Fruit fly (Drosophila melanogaster) whole organism, larva: ENCODE measurements around the gene Arl1.

Experiments
- noc ChIP-seq: fragments of 200-800 bp; sonication (Bioruptor generic); optimal IDR thresholded peaks from 3 replicates; lab custom pipeline; 2019; ENCODE audit warnings: missing biosample characterization, mild to moderate bottlenecking, missing genetic modification characterization, moderate library complexity

The Arl1 gene

dm6 chr3L:16011319-16012210, 28.6 kb downstream of the Arl1 start, which contains the start of gene mib1:
mib1 (minus strand) TSS chr3L:16011812.
- TF ChIP-seq noc (tag; lab: Kevin White, UChicago) = peak; percentile 54

DNA sequence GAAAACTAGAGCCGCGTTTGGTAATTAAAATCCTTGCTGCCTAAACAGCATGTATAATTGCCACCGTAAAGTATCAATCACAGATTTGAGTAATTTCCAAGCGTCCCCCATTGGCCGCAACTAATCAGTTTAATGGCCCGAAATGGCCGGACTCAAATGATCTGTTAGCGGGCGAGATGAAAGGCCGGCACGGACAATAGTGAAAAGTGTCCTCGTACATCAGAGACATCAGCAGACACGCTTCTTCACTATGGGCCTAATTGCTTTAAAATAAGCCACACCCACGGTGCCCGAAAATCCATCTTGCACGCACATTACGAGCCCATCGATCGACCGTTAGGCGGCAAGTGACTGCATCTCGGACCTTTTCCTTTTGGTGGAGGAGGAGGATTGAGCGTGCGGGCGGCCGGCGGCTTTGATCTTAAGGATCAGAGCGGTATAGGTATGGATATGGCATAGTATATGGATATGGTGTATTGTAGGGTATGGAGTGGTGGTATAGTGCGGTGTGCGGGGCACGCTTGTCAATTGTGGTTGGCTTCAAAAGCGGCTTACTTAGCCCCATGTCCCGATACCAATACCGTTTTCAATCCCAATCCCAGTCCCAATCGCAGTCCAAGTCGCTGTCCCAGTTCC, 29.5 kb downstream of the Arl1 start:
- TF ChIP-seq noc (tag; lab: Kevin White, UChicago) = no peak

DNA sequence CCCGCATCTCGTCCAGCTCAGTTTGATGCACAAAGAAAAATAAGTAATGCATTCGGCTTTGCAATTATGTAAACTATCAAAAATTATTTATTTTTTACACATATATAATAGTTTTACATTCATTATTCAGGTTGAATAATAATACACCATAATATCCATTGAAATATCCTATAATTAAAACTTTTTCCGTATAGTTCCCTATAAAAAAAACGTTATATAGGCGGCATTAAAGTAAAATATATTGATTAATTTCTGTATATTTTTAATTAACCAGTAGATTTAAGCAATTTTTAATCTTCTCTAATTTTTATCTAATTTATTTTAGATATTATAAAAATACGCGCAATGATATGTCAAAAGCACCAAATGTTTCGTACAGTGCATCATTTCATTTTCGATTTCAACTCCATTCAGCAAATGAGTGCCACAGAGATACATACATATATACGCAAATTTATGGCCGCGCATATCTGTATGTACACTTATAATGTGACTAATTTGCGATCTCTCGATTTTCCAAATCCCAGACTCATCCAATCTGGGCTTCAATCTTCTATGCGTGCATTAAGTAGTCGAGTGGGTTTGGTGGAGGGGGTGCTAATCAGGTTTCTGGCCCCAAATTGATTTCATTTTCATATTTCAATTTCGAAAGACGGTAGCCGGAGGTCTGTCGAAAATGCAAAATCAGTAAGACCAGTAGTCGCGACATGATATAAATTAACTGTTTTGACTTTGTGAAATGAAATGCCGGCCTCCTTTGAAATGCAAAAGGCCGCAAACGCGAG, 30.5 kb downstream of the Arl1 start:
- no peak for TF ChIP-seq noc (tag; lab: Kevin White, UChicago)

DNA sequence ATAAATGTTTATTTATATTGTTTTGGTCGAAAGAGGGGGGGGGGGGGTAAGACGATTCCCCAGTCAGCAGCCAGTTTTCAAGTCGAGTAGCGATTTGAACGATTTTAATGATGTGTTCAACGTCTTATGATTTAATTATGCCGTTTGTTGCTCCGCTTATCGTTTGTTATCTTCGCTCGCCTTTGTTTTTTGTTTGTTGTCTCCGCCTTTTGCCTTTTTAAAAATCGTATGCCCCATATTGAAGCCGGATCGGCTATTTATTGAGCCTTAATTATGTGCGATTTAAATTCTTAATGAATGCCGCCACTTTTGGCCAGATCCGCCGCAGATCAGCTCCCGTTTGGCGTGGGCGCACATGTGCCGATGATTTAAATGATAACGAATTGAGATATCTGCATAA, 31.6 kb downstream of the Arl1 start:
- peak; percentile 5 for TF ChIP-seq noc (tag; lab: Kevin White, UChicago)

- TF ChIP-seq noc (tag; lab: Kevin White, UChicago) = no peak
Observed at dm6 chr3L:16015765-16016760, 33.1 kb downstream of the Arl1 start.

DNA sequence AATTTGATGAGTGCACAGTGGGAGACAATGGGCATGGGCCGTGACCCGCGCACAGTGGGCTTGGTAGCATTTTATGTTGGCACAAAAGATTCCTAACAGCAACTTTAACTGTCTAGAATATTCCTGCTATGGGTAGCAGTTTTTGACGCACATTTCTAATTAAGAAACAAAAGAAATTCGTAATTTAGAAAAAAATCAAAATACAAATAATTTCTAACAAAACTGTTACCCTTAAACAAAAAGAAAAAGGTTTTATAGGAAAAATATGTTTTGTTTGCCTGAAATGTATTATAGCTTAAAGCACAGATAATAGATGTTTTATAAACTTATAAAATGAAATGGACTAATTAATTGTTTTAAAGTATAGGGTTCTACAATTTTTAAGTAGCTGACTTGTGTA, 34.0 kb downstream of the Arl1 start:
- no peak for TF ChIP-seq noc (tag; lab: Kevin White, UChicago)

DNA sequence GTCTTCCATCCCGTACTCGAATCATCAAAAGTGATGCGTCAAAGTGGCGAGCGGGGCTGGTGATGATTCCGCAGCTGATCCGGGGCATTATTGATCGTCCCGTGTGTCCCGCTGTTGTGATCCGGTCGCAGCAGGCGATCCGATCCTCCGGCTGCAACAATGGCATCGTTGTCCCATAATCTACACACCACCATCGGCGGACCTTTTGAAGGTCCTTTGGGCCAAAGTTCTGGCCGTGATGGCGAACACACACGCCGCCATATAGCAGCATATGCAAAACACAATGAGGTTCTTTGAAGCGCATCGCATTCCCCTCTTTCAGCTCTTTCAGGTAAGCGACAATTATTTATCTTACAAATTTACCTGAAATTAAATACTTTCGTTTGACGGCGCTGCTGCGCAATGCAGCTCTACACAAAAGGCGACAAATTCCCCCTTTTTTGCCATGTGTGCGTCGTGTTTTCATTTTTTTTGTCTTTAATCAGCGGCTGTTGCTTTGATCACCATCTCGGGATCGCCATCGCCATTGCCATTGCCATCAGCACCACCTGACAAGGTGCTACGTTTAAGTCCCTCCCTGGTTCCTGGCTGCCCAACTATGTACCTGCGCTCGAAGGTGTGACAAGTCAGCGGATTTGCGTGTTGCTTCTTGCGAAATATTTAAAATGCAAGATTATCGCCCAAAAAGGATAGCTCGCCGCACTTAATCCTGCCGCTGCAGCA, 34.8 kb downstream of the Arl1 start:
- TF ChIP-seq noc (tag; lab: Kevin White, UChicago) = no peak

- no peak for TF ChIP-seq noc (tag; lab: Kevin White, UChicago)
Observed at dm6 chr3L:16018251-16018583, 35.3 kb downstream of the Arl1 start.

DNA sequence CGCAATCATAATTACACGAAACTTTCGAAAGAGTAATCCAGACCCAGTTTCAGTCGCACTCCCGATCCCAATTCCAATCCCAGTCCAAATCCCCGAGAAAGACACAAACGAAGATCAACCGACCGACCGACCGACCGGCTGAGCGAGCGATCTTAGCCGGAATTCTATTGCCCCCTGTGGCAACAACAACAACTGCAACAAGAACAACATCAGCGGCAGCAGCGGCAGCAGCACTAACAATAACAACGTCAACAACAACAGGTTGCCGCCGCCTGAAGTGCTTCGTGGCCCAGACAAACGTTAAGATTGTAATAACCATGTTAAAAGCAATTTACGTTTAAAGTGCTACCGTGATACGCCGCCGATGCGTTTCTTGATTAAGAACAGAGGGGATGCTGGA, 35.8 kb downstream of the Arl1 start:
- TF ChIP-seq noc (tag; lab: Kevin White, UChicago) = no peak

dm6 chr3L:16019144-16020006, 36.4 kb downstream of the Arl1 start:
- no peak for TF ChIP-seq noc (tag; lab: Kevin White, UChicago)

DNA sequence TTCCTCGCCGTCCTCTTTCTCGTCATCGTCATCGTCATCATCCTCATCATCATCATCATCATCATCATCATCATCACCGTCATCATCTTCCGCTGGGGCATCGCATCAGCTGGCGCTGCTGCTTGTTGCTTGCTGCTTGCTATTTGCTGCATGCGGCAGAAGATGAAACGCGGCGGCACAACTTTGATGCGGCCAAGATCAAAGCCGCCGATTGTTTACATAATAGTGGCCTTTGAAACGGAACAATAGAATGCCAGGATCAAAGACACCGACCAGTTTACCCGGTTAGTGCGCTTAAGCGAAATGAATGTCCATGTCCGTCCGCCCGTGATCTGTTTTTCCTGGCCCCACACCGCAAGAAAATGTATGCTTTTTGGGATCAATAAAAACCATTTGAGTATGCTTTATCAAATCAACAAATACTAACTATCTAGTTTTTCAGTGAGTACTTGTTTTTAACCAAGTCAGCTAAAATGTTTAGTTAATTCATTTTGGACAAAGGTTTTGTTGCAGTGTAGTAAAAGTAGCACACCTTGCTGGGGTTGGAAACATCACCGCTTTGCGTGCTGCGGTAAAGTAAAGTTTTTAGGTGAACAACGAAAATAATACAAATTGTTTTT, 38.2 kb downstream of the Arl1 start:
- no peak for TF ChIP-seq noc (tag; lab: Kevin White, UChicago)

- TF ChIP-seq noc (tag; lab: Kevin White, UChicago) = no peak
Observed at dm6 chr3L:16023020-16023648, 40.2 kb downstream of the Arl1 start, which contains the start of gene Notum. Notum (plus strand) TSS chr3L:16023480.
